Fruit fly (Drosophila melanogaster): ENCODE results near the gene Tsp74F.
"Not testable (repeated sequence)": the region's sequence is repeated elsewhere in the genome, so short reads cannot be mapped to it uniquely, and the experiment has no call there.

dm6 chr3L:17858174-17858573 is 37.5 kb downstream of the Tsp74F start, which contains the start of gene CG34002:
- TF ChIP-seq psq (GFP tag; optimal IDR thresholded peaks at IDR 0.05); Myc (optimal IDR thresholded peaks at IDR 0.05); Dfd (GFP tag; optimal IDR thresholded peaks at IDR 0.05); N (GFP tag; optimal IDR thresholded peaks at IDR 0.05); OdsH (GFP tag; optimal IDR thresholded peaks at IDR 0.05); dmrt93B (GFP tag; optimal IDR thresholded peaks at IDR 0.05); fru (GFP tag; optimal IDR thresholded peaks at IDR 0.05); pan (optimal IDR thresholded peaks at IDR 0.05); lola (GFP tag; optimal IDR thresholded peaks at IDR 0.05): not testable (repeated sequence)

Measured in whole organism, wandering third instar larva.